Fruit fly (Drosophila melanogaster) S2 (cell line): ENCODE results near the gene Polr2M.

Experiments used
- CG8478 ChIP-seq: fragments of >200 bp; optimal IDR thresholded peaks from 2 replicates; lab custom pipeline; 2018
- CTCF ChIP-seq, 2 experiments: fragments of >200 bp; optimal IDR thresholded peaks; 2 replicates each; lab custom pipeline; 2018

DNA sequence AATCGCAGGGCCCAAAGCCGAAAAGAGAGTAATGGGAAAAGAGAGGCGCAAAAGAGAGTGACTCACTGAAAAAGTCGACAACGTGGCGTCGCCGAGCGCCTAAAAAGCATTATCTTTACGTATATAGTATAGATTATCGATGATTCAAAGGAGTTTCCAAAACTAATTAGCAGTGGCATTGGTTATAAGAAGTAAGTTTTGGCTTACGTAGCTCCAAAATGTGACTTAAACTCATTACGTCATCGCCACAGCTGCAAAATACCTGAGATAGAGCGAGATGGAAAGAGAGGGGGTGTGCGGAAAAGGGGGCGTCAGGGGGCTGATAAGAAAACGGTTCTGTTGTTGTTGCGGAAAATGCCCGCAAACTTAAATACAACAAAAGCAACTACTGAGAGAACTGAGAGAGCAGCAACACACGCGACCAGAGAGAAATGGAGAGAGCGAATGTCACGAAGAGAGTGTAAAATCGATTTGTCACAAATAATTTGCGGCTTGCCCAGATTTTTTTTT lies 3.8 kb upstream of the Polr2M start:
- TF ChIP-seq CG8478 (lab: Kevin White, UChicago) (no peak), CTCF (optimal IDR thresholded peaks at IDR 0.05; lab: Kevin White, UChicago) (no peak)
